Worm (Caenorhabditis elegans) whole organism, mixed stage, embryonic: ENCODE data around the gene memi-2.

ENCODE experiments used
- M03D4.4 ChIP-seq: sonication (generic microtip); optimal IDR thresholded peaks from 2 replicates; lab custom pipeline; 2017; ENCODE audit warnings: mild to moderate bottlenecking, missing genetic modification characterization, missing compliant biosample characterization
- bed-3 ChIP-seq: fragments of 200-800 bp; sonication (Bioruptor generic); optimal IDR thresholded peaks from 3 replicates; lab custom pipeline; 2018; ENCODE audit warnings: mild to moderate bottlenecking, missing genetic modification characterization, moderate library complexity, missing compliant biosample characterization
- blmp-1 ChIP-seq: fragments of 150-350 bp; optimal IDR thresholded peaks from 2 replicates; lab custom pipeline; 2014; ENCODE audit warnings: missing biosample characterization, missing genetic modification characterization
- ceh-39 ChIP-seq: fragments of 150-350 bp; optimal IDR thresholded peaks from 2 replicates; lab custom pipeline; 2014; ENCODE audit warnings: missing biosample characterization, missing genetic modification characterization
- ceh-43 ChIP-seq: fragments of 200-800 bp; sonication (Bioruptor generic); optimal IDR thresholded peaks from 2 replicates; lab custom pipeline; 2018; ENCODE audit warnings: mild to moderate bottlenecking, missing genetic modification characterization, moderate library complexity, missing compliant biosample characterization
- ceh-83 ChIP-seq: fragments of 200-800 bp; sonication (Bioruptor generic); optimal IDR thresholded peaks from 2 replicates; lab custom pipeline; 2018; ENCODE audit warnings: mild to moderate bottlenecking, missing genetic modification characterization, missing compliant biosample characterization
- ces-1 ChIP-seq: fragments of 150-350 bp; optimal IDR thresholded peaks from 2 replicates; lab custom pipeline; 2014; ENCODE audit warnings: missing biosample characterization, missing genetic modification reagents, missing genetic modification characterization
- cnd-1 ChIP-seq: fragments of 200-800 bp; sonication (Bioruptor generic); optimal IDR thresholded peaks from 2 replicates; lab custom pipeline; 2018; ENCODE audit warnings: mild to moderate bottlenecking, missing genetic modification characterization, missing compliant biosample characterization
- drap-1 ChIP-seq: fragments of 200-800 bp; sonication (Bioruptor generic); optimal IDR thresholded peaks from 3 replicates; lab custom pipeline; 2018; ENCODE audit warnings: mild to moderate bottlenecking, missing genetic modification characterization, missing compliant biosample characterization
- elt-1 ChIP-seq: sonication (generic microtip); optimal IDR thresholded peaks from 2 replicates; lab custom pipeline; 2017; ENCODE audit warnings: missing genetic modification characterization, mild to moderate bottlenecking, missing compliant biosample characterization, antibody characterized with exemption, moderate library complexity, borderline replicate concordance; ENCODE audit not compliant: insufficient read depth
- elt-3 ChIP-seq: fragments of 150-350 bp; optimal IDR thresholded peaks from 2 replicates; lab custom pipeline; 2014; ENCODE audit warnings: missing biosample characterization, missing genetic modification characterization
- flh-1 ChIP-seq: fragments of 200-800 bp; sonication (Bioruptor generic); optimal IDR thresholded peaks from 2 replicates; lab custom pipeline; 2018; ENCODE audit warnings: mild to moderate bottlenecking, missing genetic modification characterization, moderate library complexity, missing compliant biosample characterization
- ham-2 ChIP-seq: fragments of 200-800 bp; sonication (Bioruptor generic); optimal IDR thresholded peaks from 2 replicates; lab custom pipeline; 2018; ENCODE audit warnings: mild to moderate bottlenecking, missing genetic modification characterization, missing compliant biosample characterization
- hlh-1 ChIP-seq: fragments of 150-350 bp; optimal IDR thresholded peaks from 2 replicates; lab custom pipeline; 2014; ENCODE audit warnings: missing biosample characterization, missing genetic modification reagents, missing genetic modification characterization
- lin-13 ChIP-seq: fragments of 150-350 bp; optimal IDR thresholded peaks from 2 replicates; lab custom pipeline; 2014; ENCODE audit warnings: missing biosample characterization, missing genetic modification characterization
- lin-32 ChIP-seq: fragments of 200-800 bp; sonication (Bioruptor generic); optimal IDR thresholded peaks from 2 replicates; lab custom pipeline; 2018; ENCODE audit warnings: mild to moderate bottlenecking, missing genetic modification characterization, missing compliant biosample characterization
- lsy-2 ChIP-seq: fragments of 150-350 bp; optimal IDR thresholded peaks from 2 replicates; lab custom pipeline; 2014; ENCODE audit warnings: missing biosample characterization, missing genetic modification characterization
- mab-5 ChIP-seq: fragments of 150-350 bp; optimal IDR thresholded peaks from 2 replicates; lab custom pipeline; 2014; ENCODE audit warnings: missing biosample characterization, missing genetic modification characterization
- mep-1 ChIP-seq: fragments of 150-350 bp; optimal IDR thresholded peaks from 2 replicates; lab custom pipeline; 2017; ENCODE audit warnings: missing biosample characterization, missing genetic modification reagents, missing genetic modification characterization, inconsistent platforms
- mls-2 ChIP-seq: sonication (generic microtip); optimal IDR thresholded peaks from 2 replicates; lab custom pipeline; 2016; ENCODE audit warnings: mild to moderate bottlenecking, missing genetic modification characterization, moderate library complexity, missing compliant biosample characterization
- nhr-12 ChIP-seq: fragments of 150-350 bp; optimal IDR thresholded peaks from 2 replicates; lab custom pipeline; 2014; ENCODE audit warnings: missing biosample characterization, missing genetic modification characterization
- nhr-2 ChIP-seq: fragments of 150-350 bp; optimal IDR thresholded peaks from 2 replicates; lab custom pipeline; 2014; ENCODE audit warnings: missing biosample characterization, missing genetic modification characterization
- nhr-237 ChIP-seq: fragments of 150-350 bp; optimal IDR thresholded peaks from 2 replicates; lab custom pipeline; 2014; ENCODE audit warnings: missing biosample characterization, missing genetic modification characterization
- nhr-28 ChIP-seq: fragments of 150-350 bp; optimal IDR thresholded peaks from 2 replicates; lab custom pipeline; 2014; ENCODE audit warnings: missing biosample characterization, missing genetic modification characterization
- nhr-76 ChIP-seq: sonication (generic microtip); optimal IDR thresholded peaks from 2 replicates; lab custom pipeline; 2017; ENCODE audit warnings: missing biosample characterization, missing genetic modification characterization
- pha-4 ChIP-seq: fragments of 150-350 bp; optimal IDR thresholded peaks from 2 replicates; lab custom pipeline; 2018; ENCODE audit warnings: missing biosample characterization, missing genetic modification reagents, missing genetic modification characterization
- sem-2 ChIP-seq: fragments of 200-800 bp; sonication (Bioruptor generic); optimal IDR thresholded peaks from 2 replicates; lab custom pipeline; 2018; ENCODE audit warnings: mild to moderate bottlenecking, missing genetic modification characterization, missing compliant biosample characterization
- snpc-4 ChIP-seq: fragments of 150-350 bp; optimal IDR thresholded peaks from 2 replicates; lab custom pipeline; 2014; ENCODE audit warnings: missing biosample characterization, missing genetic modification characterization
- sptf-1 ChIP-seq: sonication (generic microtip); optimal IDR thresholded peaks from 2 replicates; lab custom pipeline; 2017; ENCODE audit warnings: mild to moderate bottlenecking, missing genetic modification characterization, moderate library complexity, missing compliant biosample characterization
- tbx-8 ChIP-seq: fragments of 200-800 bp; sonication (Bioruptor generic); optimal IDR thresholded peaks from 2 replicates; lab custom pipeline; 2018; ENCODE audit warnings: mild to moderate bottlenecking, missing genetic modification characterization, moderate library complexity, missing compliant biosample characterization
- unc-120 ChIP-seq: sonication (generic microtip); optimal IDR thresholded peaks from 2 replicates; lab custom pipeline; 2017; ENCODE audit warnings: missing genetic modification characterization, missing compliant biosample characterization; ENCODE audit not compliant: poor library complexity, severe bottlenecking
- unc-39 ChIP-seq: fragments of 150-350 bp; optimal IDR thresholded peaks from 2 replicates; lab custom pipeline; 2014; ENCODE audit warnings: missing biosample characterization, missing genetic modification characterization
- unc-62 ChIP-seq: fragments of 150-350 bp; optimal IDR thresholded peaks from 2 replicates; lab custom pipeline; 2014; ENCODE audit warnings: missing biosample characterization, missing genetic modification reagents, missing genetic modification characterization
- zip-8 ChIP-seq: fragments of 150-350 bp; optimal IDR thresholded peaks from 2 replicates; lab custom pipeline; 2014; ENCODE audit warnings: missing biosample characterization, missing genetic modification characterization
- ztf-11 ChIP-seq: fragments of 150-350 bp; optimal IDR thresholded peaks from 2 replicates; lab custom pipeline; 2014; ENCODE audit warnings: missing biosample characterization, missing genetic modification characterization

memi-2 gene

ce11 chrIV:13388779-13389178 lies 11.5 kb downstream of the memi-2 start:
- TF ChIP-seq sptf-1 (tag; lab: Kevin White, UChicago) = no peak
- TF ChIP-seq lin-32 (GFP tag; lab: Kevin White, UChicago) = no peak
- TF ChIP-seq nhr-237 = peak; percentile 3

ce11 chrIV:13386903-13387302 lies 13.4 kb downstream of the memi-2 start, which contains the start of gene lsm-3:
TSS of gene lsm-3 (plus strand) at chrIV:13387203.
- no peak for TF ChIP-seq ces-1 (GFP tag; lab: Kevin White, UChicago)
- no peak for TF ChIP-seq snpc-4 (tag; lab: Kevin White, UChicago)
- no peak for TF ChIP-seq drap-1 (GFP tag; lab: Kevin White, UChicago)
- TF ChIP-seq sem-2 (GFP tag; lab: Kevin White, UChicago) = no peak
- no peak for TF ChIP-seq unc-39
- TF ChIP-seq blmp-1 = no peak
- no peak for TF ChIP-seq unc-62 (GFP tag; lab: Kevin White, UChicago)
- no peak for TF ChIP-seq bed-3 (GFP tag; lab: Kevin White, UChicago)
- TF ChIP-seq nhr-28 = no peak
- TF ChIP-seq nhr-2 (tag; lab: Kevin White, UChicago) = no peak
- no peak for TF ChIP-seq cnd-1
- TF ChIP-seq lsy-2 (tag; lab: Kevin White, UChicago) = no peak
- no peak for TF ChIP-seq M03D4.4 (tag; lab: Kevin White, UChicago)
- no peak for TF ChIP-seq hlh-1 (tag; lab: Kevin White, UChicago)
- no peak for TF ChIP-seq nhr-12 (tag; lab: Kevin White, UChicago)
- no peak for TF ChIP-seq lin-13 (tag; lab: Kevin White, UChicago)
- TF ChIP-seq nhr-76 (tag; lab: Kevin White, UChicago) = no peak
- TF ChIP-seq ceh-43 = no peak
- TF ChIP-seq mab-5 (tag; lab: Kevin White, UChicago) = no peak

- TF ChIP-seq nhr-2 (tag; lab: Kevin White, UChicago) = peak; percentile 8
- peak; percentile 57 for TF ChIP-seq blmp-1
- peak; percentile 64 for TF ChIP-seq nhr-76 (tag; lab: Kevin White, UChicago)
- TF ChIP-seq elt-3 = no peak
- TF ChIP-seq unc-120 = peak; percentile 72
- peak; percentile 76 for TF ChIP-seq mls-2 (tag; lab: Kevin White, UChicago)
- TF ChIP-seq flh-1 (GFP tag; lab: Kevin White, UChicago) = peak; percentile 21
- no peak for TF ChIP-seq lin-32 (GFP tag; lab: Kevin White, UChicago)
- peak; percentile 89 for TF ChIP-seq mep-1 (tag; lab: Kevin White, UChicago)
- no peak for TF ChIP-seq unc-39
- peak; percentile 43 for TF ChIP-seq unc-62 (GFP tag; lab: Kevin White, UChicago)
- TF ChIP-seq nhr-12 (tag; lab: Kevin White, UChicago) = no peak
- TF ChIP-seq sptf-1 (tag; lab: Kevin White, UChicago) = peak; percentile 89
- peak; percentile 63 for TF ChIP-seq lin-13 (tag; lab: Kevin White, UChicago)
- peak; percentile 80 for TF ChIP-seq M03D4.4 (tag; lab: Kevin White, UChicago)
- TF ChIP-seq lsy-2 (tag; lab: Kevin White, UChicago) = peak; percentile 76
- peak; percentile 78 for TF ChIP-seq ceh-39
- peak; percentile 58 for TF ChIP-seq cnd-1
- TF ChIP-seq pha-4 = peak; percentile 64
- TF ChIP-seq mab-5 (tag; lab: Kevin White, UChicago) = peak; percentile 2
- no peak for TF ChIP-seq sem-2 (GFP tag; lab: Kevin White, UChicago)
- TF ChIP-seq tbx-8 (GFP tag; lab: Kevin White, UChicago) = no peak
- peak; percentile 78 for TF ChIP-seq hlh-1 (tag; lab: Kevin White, UChicago)
- TF ChIP-seq zip-8 (tag; lab: Kevin White, UChicago) = no peak
- TF ChIP-seq bed-3 (GFP tag; lab: Kevin White, UChicago) = no peak
- TF ChIP-seq ceh-83 (GFP tag; lab: Kevin White, UChicago) = peak; percentile 69
- peak; percentile 72 for TF ChIP-seq ztf-11 (tag; lab: Kevin White, UChicago)
- TF ChIP-seq ham-2 (GFP tag; lab: Kevin White, UChicago) = peak; percentile 85
- peak; percentile 66 for TF ChIP-seq nhr-237
- TF ChIP-seq ceh-43 = peak; percentile 74
- TF ChIP-seq nhr-28 = peak; percentile 62
- peak; percentile 75 for TF ChIP-seq drap-1 (GFP tag; lab: Kevin White, UChicago)
- peak; percentile 92 for TF ChIP-seq ces-1 (GFP tag; lab: Kevin White, UChicago)
- no peak for TF ChIP-seq elt-1
- no peak for TF ChIP-seq snpc-4 (tag; lab: Kevin White, UChicago)
Observed at ce11 chrIV:13386043-13386442, 14.3 kb downstream of the memi-2 start, which contains the start of the genes Y62E10A.20, Y62E10A.23 and mdt-9. TSS of gene Y62E10A.20 (minus strand) at chrIV:13386091. TSS of gene Y62E10A.23 (plus strand) at chrIV:13386324. TSS of gene mdt-9 (plus strand) at chrIV:13386380.
